Fruit fly (Drosophila melanogaster) whole organism, embryonic: ENCODE measurements around the gene CG13455.

Source experiments
- Adf1 ChIP-seq: fragments of 200-800 bp; sonication (Bioruptor generic); IDR thresholded peaks from 2 replicates; pipeline ENCODE4 v1.3.6; 2022; ENCODE audit warnings: missing biosample characterization, missing genetic modification characterization
- CG10209 ChIP-seq: fragments of 200-800 bp; sonication (Bioruptor generic); optimal IDR thresholded peaks from 3 replicates; lab custom pipeline; 2017; ENCODE audit warnings: missing biosample characterization, mild to moderate bottlenecking, missing genetic modification characterization, missing genetic modification reagents
- CG1024 ChIP-seq: fragments of 200-800 bp; sonication (Bioruptor generic); IDR thresholded peaks from 2 replicates; pipeline ENCODE4 v1.3.6; 2022; ENCODE audit warnings: missing biosample characterization, missing genetic modification characterization
- CG10543 ChIP-seq: fragments of 200-800 bp; sonication (Bioruptor generic); optimal IDR thresholded peaks from 3 replicates; lab custom pipeline; 2017; ENCODE audit warnings: missing biosample characterization, mild to moderate bottlenecking, missing genetic modification characterization, moderate library complexity
- CG10959 ChIP-seq: fragments of 200-800 bp; sonication (Bioruptor generic); IDR thresholded peaks from 2 replicates; pipeline ENCODE4 v1.3.6; 2022; ENCODE audit warnings: missing biosample characterization, missing genetic modification characterization
- CG12155 ChIP-seq: fragments of 200-800 bp; sonication (Bioruptor generic); optimal IDR thresholded peaks from 3 replicates; lab custom pipeline; 2016; ENCODE audit warnings: missing biosample characterization, missing genetic modification characterization
- CG13287 ChIP-seq: fragments of 200-800 bp; sonication (Bioruptor generic); IDR thresholded peaks from 2 replicates; pipeline ENCODE4 v1.3.6; 2022; ENCODE audit warnings: missing biosample characterization, missing genetic modification characterization; ENCODE audit not compliant: partially characterized antibody
- CG16815 ChIP-seq: fragments of 200-800 bp; sonication (Bioruptor generic); optimal IDR thresholded peaks from 3 replicates; lab custom pipeline; 2017; ENCODE audit warnings: missing biosample characterization, mild to moderate bottlenecking, missing genetic modification characterization
- CG31441 ChIP-seq: fragments of 200-800 bp; sonication (Bioruptor generic); IDR thresholded peaks from 2 replicates; pipeline ENCODE4 v1.3.6; 2022; ENCODE audit warnings: missing biosample characterization, missing genetic modification characterization
- CG32767 ChIP-seq: fragments of 200-800 bp; sonication (Bioruptor generic); IDR thresholded peaks from 2 replicates; pipeline ENCODE4 v1.3.6; 2022; ENCODE audit warnings: missing biosample characterization, missing genetic modification characterization
- CG5953 ChIP-seq: fragments of 200-800 bp; sonication (Bioruptor generic); IDR thresholded peaks from 2 replicates; pipeline ENCODE4 v1.3.6; 2022; ENCODE audit warnings: missing biosample characterization, missing genetic modification characterization
- CG6791 ChIP-seq: fragments of 200-800 bp; sonication (Bioruptor generic); IDR thresholded peaks from 3 replicates; pipeline ENCODE4 v1.3.6; 2022; ENCODE audit warnings: missing biosample characterization, missing genetic modification characterization; ENCODE audit not compliant: partially characterized antibody
- CG7357 ChIP-seq: fragments of 200-800 bp; sonication (Bioruptor generic); IDR thresholded peaks from 3 replicates; pipeline ENCODE4 v1.3.6; 2022; ENCODE audit warnings: missing biosample characterization, missing genetic modification characterization
- CG8388 ChIP-seq: fragments of 200-800 bp; sonication (Bioruptor generic); optimal IDR thresholded peaks from 2 replicates; lab custom pipeline; 2019; ENCODE audit warnings: missing biosample characterization, mild to moderate bottlenecking, missing genetic modification characterization, moderate library complexity
- CG8924 ChIP-seq: fragments of 200-800 bp; optimal IDR thresholded peaks from 3 replicates; lab custom pipeline; 2019; ENCODE audit warnings: missing biosample characterization, mild to moderate bottlenecking, missing genetic modification characterization, moderate library complexity
- CG9609 ChIP-seq: fragments of 200-800 bp; sonication (Bioruptor generic); optimal IDR thresholded peaks from 3 replicates; lab custom pipeline; 2016; ENCODE audit warnings: missing biosample characterization, missing genetic modification characterization
- CkIIα-i1 ChIP-seq: fragments of 200-800 bp; sonication (Bioruptor generic); IDR thresholded peaks from 2 replicates; pipeline ENCODE4 v1.3.6; 2022; ENCODE audit warnings: missing biosample characterization, missing genetic modification characterization
- Dfd ChIP-seq, 2 experiments: fragments of >200 bp; optimal IDR thresholded peaks; 2 replicates each; lab custom pipeline; 2017; ENCODE audit warnings: missing biosample characterization in 2 of 2, missing genetic modification characterization in 2 of 2
- Doc3 ChIP-seq: fragments of 200-800 bp; sonication (Bioruptor generic); IDR thresholded peaks from 3 replicates; pipeline ENCODE4 v1.3.6; 2022; ENCODE audit warnings: missing biosample characterization, missing genetic modification characterization; ENCODE audit not compliant: partially characterized antibody
- Fer3 ChIP-seq: fragments of 200-800 bp; sonication (Bioruptor generic); optimal IDR thresholded peaks from 2 replicates; lab custom pipeline; 2018; ENCODE audit warnings: missing biosample characterization, mild to moderate bottlenecking, missing genetic modification characterization, moderate library complexity
- HmgD ChIP-seq: fragments of 200-800 bp; sonication (Bioruptor generic); optimal IDR thresholded peaks from 3 replicates; lab custom pipeline; 2016; ENCODE audit warnings: missing biosample characterization, missing genetic modification characterization
- HmgZ ChIP-seq: fragments of 200-800 bp; sonication (Bioruptor generic); optimal IDR thresholded peaks from 2 replicates; lab custom pipeline; 2018; ENCODE audit warnings: missing biosample characterization, mild to moderate bottlenecking, missing genetic modification characterization
- Hr3 ChIP-seq: fragments of 200-800 bp; sonication (Bioruptor generic); optimal IDR thresholded peaks from 3 replicates; lab custom pipeline; 2016; ENCODE audit warnings: missing biosample characterization, missing genetic modification characterization
- Med ChIP-seq: fragments of 200-800 bp; sonication (Bioruptor generic); peaks from one replicate; lab custom pipeline; 2016; ENCODE audit warnings: missing biosample characterization, missing genetic modification characterization, mild to moderate bottlenecking, inconsistent platforms, moderate library complexity
- Opbp ChIP-seq: fragments of 200-800 bp; sonication (Bioruptor generic); IDR thresholded peaks from 3 replicates; pipeline ENCODE4 v1.3.6; 2022; ENCODE audit warnings: missing biosample characterization, missing genetic modification characterization; ENCODE audit not compliant: partially characterized antibody
- Scr ChIP-seq: fragments of 200-800 bp; sonication (Bioruptor generic); IDR thresholded peaks from 2 replicates; pipeline ENCODE4 v1.3.6; 2022; ENCODE audit warnings: missing biosample characterization, missing genetic modification characterization; ENCODE audit not compliant: partially characterized antibody
- ac ChIP-seq: fragments of 200-800 bp; sonication (Bioruptor generic); optimal IDR thresholded peaks from 3 replicates; lab custom pipeline; 2017; ENCODE audit warnings: missing biosample characterization, mild to moderate bottlenecking, missing genetic modification characterization
- bab2 ChIP-seq: fragments of 200-800 bp; sonication (Bioruptor generic); optimal IDR thresholded peaks from 2 replicates; lab custom pipeline; 2016; ENCODE audit warnings: missing biosample characterization, missing genetic modification characterization
- btn ChIP-seq: fragments of 200-800 bp; sonication (Bioruptor generic); optimal IDR thresholded peaks from 2 replicates; lab custom pipeline; 2016; ENCODE audit warnings: missing biosample characterization, missing genetic modification characterization
- chm ChIP-seq: fragments of 200-800 bp; sonication (Bioruptor generic); IDR thresholded peaks from 2 replicates; pipeline ENCODE4 v1.3.6; 2022; ENCODE audit warnings: missing biosample characterization, missing genetic modification characterization
- croc ChIP-seq: fragments of 200-800 bp; sonication (Bioruptor generic); conservative IDR thresholded peaks from 3 replicates; pipeline ENCODE4 v1.3.6; 2022; ENCODE audit warnings: missing biosample characterization, missing genetic modification characterization
- emc ChIP-seq: fragments of 200-800 bp; sonication (Bioruptor generic); optimal IDR thresholded peaks from 2 replicates; lab custom pipeline; 2016; ENCODE audit warnings: missing biosample characterization, missing genetic modification characterization
- esg ChIP-seq: fragments of 200-800 bp; sonication (Bioruptor generic); conservative IDR thresholded peaks from 2 replicates; pipeline ENCODE4 v1.3.6; 2022; ENCODE audit warnings: missing biosample characterization, missing genetic modification characterization
- ewg ChIP-seq: fragments of 200-800 bp; sonication (Bioruptor generic); optimal IDR thresholded peaks from 3 replicates; lab custom pipeline; 2017; ENCODE audit warnings: mild to moderate bottlenecking, missing biosample characterization, missing genetic modification reagents, missing genetic modification characterization
- fd96Cb ChIP-seq: fragments of 200-800 bp; sonication (Bioruptor generic); optimal IDR thresholded peaks from 2 replicates; lab custom pipeline; 2018; ENCODE audit warnings: missing biosample characterization, mild to moderate bottlenecking, missing genetic modification characterization, moderate library complexity
- ftz-f1 ChIP-seq: fragments of 200-800 bp; sonication (Bioruptor generic); optimal IDR thresholded peaks from 2 replicates; lab custom pipeline; 2016; ENCODE audit warnings: missing biosample characterization, missing genetic modification characterization
- gfzf ChIP-seq: fragments of 200-800 bp; sonication (Bioruptor generic); optimal IDR thresholded peaks from 2 replicates; lab custom pipeline; 2016; ENCODE audit warnings: missing biosample characterization, mild to moderate bottlenecking, missing genetic modification characterization, moderate library complexity
- grn ChIP-seq: fragments of 200-800 bp; sonication (Bioruptor generic); optimal IDR thresholded peaks from 3 replicates; lab custom pipeline; 2017; ENCODE audit warnings: missing biosample characterization, missing genetic modification characterization
- hth ChIP-seq: fragments of >200 bp; optimal IDR thresholded peaks from 2 replicates; lab custom pipeline; 2017; ENCODE audit warnings: inconsistent platforms
- insv ChIP-seq, 2 experiments: fragments of 200-800 bp; sonication (Bioruptor generic); optimal IDR thresholded peaks; 3 replicates each; lab custom pipeline; 2016 to 2018; ENCODE audit warnings: missing biosample characterization in 2 of 2, missing genetic modification characterization in 2 of 2
- jing ChIP-seq: fragments of 200-800 bp; sonication (Bioruptor generic); optimal IDR thresholded peaks from 2 replicates; lab custom pipeline; 2018; ENCODE audit warnings: missing biosample characterization, mild to moderate bottlenecking, missing genetic modification characterization
- ken ChIP-seq: fragments of 200-800 bp; sonication (Bioruptor generic); IDR thresholded peaks from 3 replicates; pipeline ENCODE4 v1.3.6; 2022; ENCODE audit warnings: missing biosample characterization, missing genetic modification characterization
- klu ChIP-seq: fragments of 200-800 bp; sonication (Bioruptor generic); IDR thresholded peaks from 2 replicates; pipeline ENCODE4 v1.3.6; 2022; ENCODE audit warnings: missing biosample characterization, missing genetic modification characterization
- kni ChIP-seq: fragments of 200-800 bp; sonication (Bioruptor generic); optimal IDR thresholded peaks from 3 replicates; lab custom pipeline; 2017; ENCODE audit warnings: mild to moderate bottlenecking, missing biosample characterization, missing genetic modification reagents, missing genetic modification characterization
- lmd ChIP-seq: fragments of 200-800 bp; sonication (Bioruptor generic); IDR thresholded peaks from 2 replicates; pipeline ENCODE4 v1.3.6; 2022; ENCODE audit warnings: missing biosample characterization, missing genetic modification characterization
- mld ChIP-seq: fragments of 200-800 bp; sonication (Bioruptor generic); IDR thresholded peaks from 3 replicates; pipeline ENCODE4 v1.3.6; 2022; ENCODE audit warnings: missing biosample characterization, missing genetic modification characterization; ENCODE audit not compliant: partially characterized antibody
- nau ChIP-seq: fragments of 200-800 bp; sonication (Bioruptor generic); optimal IDR thresholded peaks from 3 replicates; lab custom pipeline; 2017; ENCODE audit warnings: missing biosample characterization, mild to moderate bottlenecking, missing genetic modification characterization, missing genetic modification reagents
- salm ChIP-seq: fragments of 200-800 bp; sonication (Bioruptor generic); optimal IDR thresholded peaks from 2 replicates; lab custom pipeline; 2018; ENCODE audit warnings: missing biosample characterization, mild to moderate bottlenecking, missing genetic modification characterization
- sqz ChIP-seq: fragments of 200-800 bp; sonication (Bioruptor generic); optimal IDR thresholded peaks from 3 replicates; lab custom pipeline; 2018; ENCODE audit warnings: missing biosample characterization, mild to moderate bottlenecking, missing genetic modification characterization
- vvl ChIP-seq: fragments of 200-800 bp; sonication (Bioruptor generic); IDR thresholded peaks from 2 replicates; pipeline ENCODE4 v1.3.6; 2022; ENCODE audit warnings: missing biosample characterization, missing genetic modification characterization
- wdn ChIP-seq: fragments of 200-800 bp; sonication (Bioruptor generic); IDR thresholded peaks from 2 replicates; pipeline ENCODE4 v1.3.6; 2022; ENCODE audit warnings: missing biosample characterization, missing genetic modification characterization

The CG13455 gene

DNA sequence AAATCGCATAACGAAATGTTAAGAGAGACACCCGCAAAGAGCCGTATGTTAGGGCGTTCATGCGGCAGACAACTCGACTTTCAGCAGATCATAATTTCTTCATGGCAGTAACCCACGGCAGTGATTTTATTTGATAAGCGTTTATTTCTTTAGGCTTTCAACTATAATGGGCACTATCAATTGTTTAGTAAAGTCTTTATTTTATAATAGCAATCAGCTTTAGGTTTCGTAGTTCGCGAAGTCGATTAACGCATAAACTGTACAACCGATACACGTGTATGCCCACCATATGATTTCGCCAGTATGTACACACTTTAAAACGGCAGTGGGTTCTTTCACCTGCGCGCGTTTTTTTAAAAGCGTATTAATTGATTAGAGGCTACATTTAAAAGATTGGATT, 11.9 kb downstream of the CG13455 start, which contains the start of gene CG7841 (continued):
- TF ChIP-seq chm: peak; percentile 98
- peak; percentile 98 for TF ChIP-seq salm (tag; lab: Kevin White, UChicago)
- TF ChIP-seq CG12155: peak; percentile 94
- peak; percentile 94; the same call in 1 of the 2 replicates for TF ChIP-seq CG1024 (GFP tag; lab: Robert Waterston, UW)
- peak; percentile 92 for TF ChIP-seq Hr3 (GFP tag; lab: Kevin White, UChicago)
- TF ChIP-seq CG8388 (GFP tag; lab: Kevin White, UChicago): peak; percentile 98
- peak; percentile 98 for TF ChIP-seq CG31441 (GFP tag; lab: Robert Waterston, UW)
- TF ChIP-seq HmgZ: peak; percentile 99
- peak; percentile 94 for TF ChIP-seq esg (GFP tag; lab: Robert Waterston, UW)
- TF ChIP-seq CG9609 (GFP tag; lab: Kevin White, UChicago): peak; percentile 96
- TF ChIP-seq CG13287: peak; percentile 42; the same call in 1 of the 2 replicates
- no peak for TF ChIP-seq Opbp (GFP tag; lab: Robert Waterston, UW)
- peak; percentile 86 for TF ChIP-seq croc (GFP tag; lab: Robert Waterston, UW)
- TF ChIP-seq CkIIα-i1 (GFP tag; lab: Robert Waterston, UW): no peak
- peak; percentile 96 for TF ChIP-seq nau (GFP tag; lab: Kevin White, UChicago)
- no peak for TF ChIP-seq CG6791
- peak; percentile 87 for TF ChIP-seq CG16815 (GFP tag; lab: Kevin White, UChicago)
- peak; percentile 90 for TF ChIP-seq emc (GFP tag; lab: Kevin White, UChicago)
- TF ChIP-seq bab2 (GFP tag; lab: Kevin White, UChicago): peak; percentile 96
- TF ChIP-seq gfzf (GFP tag; lab: Kevin White, UChicago): peak; percentile 29
- TF ChIP-seq jing (GFP tag; lab: Kevin White, UChicago): peak; percentile 93
- peak; percentile 96 for TF ChIP-seq fd96Cb (tag; lab: Kevin White, UChicago)
- TF ChIP-seq btn (GFP tag; lab: Kevin White, UChicago): peak; percentile 94
- peak; percentile 91 for TF ChIP-seq HmgD
- peak; percentile 99 for TF ChIP-seq CG10543 (GFP tag; lab: Kevin White, UChicago)
- peak; percentile 80 for TF ChIP-seq Adf1
- peak; percentile 94; the same call in 1 of the 2 replicates for TF ChIP-seq CG10959 (GFP tag; lab: Robert Waterston, UW)
- peak; percentile 93 for TF ChIP-seq ken (GFP tag; lab: Robert Waterston, UW)
- TF ChIP-seq Doc3 (GFP tag; lab: Robert Waterston, UW): no peak
- peak; percentile 96 for TF ChIP-seq CG32767 (GFP tag; lab: Robert Waterston, UW)
- peak; percentile 93 for TF ChIP-seq wdn
- no peak for TF ChIP-seq mld (GFP tag; lab: Robert Waterston, UW)
- TF ChIP-seq CG8924 (tag; lab: Kevin White, UChicago): peak; percentile 99
- TF ChIP-seq ftz-f1: peak; percentile 66
- TF ChIP-seq lmd (GFP tag; lab: Robert Waterston, UW): peak; percentile 95
- peak; percentile 99 for TF ChIP-seq vvl (GFP tag; lab: Robert Waterston, UW)
- TF ChIP-seq ac (GFP tag; lab: Kevin White, UChicago): peak; percentile 95
- peak; percentile 97 for TF ChIP-seq CG10209 (GFP tag; lab: Kevin White, UChicago)
- TF ChIP-seq Scr (GFP tag; lab: Robert Waterston, UW): no peak
- peak; percentile 83 for TF ChIP-seq CG7357 (GFP tag; lab: Robert Waterston, UW)
- peak; percentile 98 for TF ChIP-seq Fer3 (tag; lab: Kevin White, UChicago)
- peak; percentile 96 for TF ChIP-seq kni (GFP tag; lab: Kevin White, UChicago)
- peak; percentile 44 to 83 for TF ChIP-seq insv (GFP tag; optimal IDR thresholded peaks at IDR 0.05; lab: Kevin White, UChicago)
- TF ChIP-seq klu (GFP tag; lab: Robert Waterston, UW): no peak; the same call in 1 of the 2 replicates
- TF ChIP-seq Med (GFP tag; lab: Kevin White, UChicago): peak; percentile 100
- TF ChIP-seq sqz (GFP tag; lab: Kevin White, UChicago): peak; percentile 97
- no peak for TF ChIP-seq Dfd (GFP tag; optimal IDR thresholded peaks at IDR 0.05; lab: Kevin White, UChicago)
- peak; percentile 87 for TF ChIP-seq grn
- no peak for TF ChIP-seq hth
- TF ChIP-seq ewg (GFP tag; lab: Kevin White, UChicago): peak; percentile 92
- TF ChIP-seq CG5953 (GFP tag; lab: Robert Waterston, UW): peak; percentile 93
